Worm (Caenorhabditis elegans) whole organism, L3 larva: ENCODE results near the gene ugt-13.

Source experiments
- fkh-10 ChIP-seq: sonication (generic microtip); optimal IDR thresholded peaks from 2 replicates; lab custom pipeline; 2017; ENCODE audit warnings: missing biosample characterization, missing genetic modification reagents, missing genetic modification characterization
- zag-1 ChIP-seq: fragments of 150-350 bp; optimal IDR thresholded peaks from 2 replicates; lab custom pipeline; 2014; ENCODE audit warnings: missing biosample characterization, missing genetic modification characterization

- TF ChIP-seq fkh-10 (GFP tag; lab: Kevin White, UChicago) (no peak), zag-1 (tag; lab: Kevin White, UChicago) (no peak)
These were observed 52.0 kb downstream of the ugt-13 start for ce11 chrV:4960686-4961085.
